Fruit fly (Drosophila melanogaster) whole organism, embryonic: ENCODE data around the gene Lrpprc2.

Experiments
- Adf1 ChIP-seq: fragments of 200-800 bp; sonication (Bioruptor generic); IDR thresholded peaks from 2 replicates; pipeline ENCODE4 v1.3.6; 2022; ENCODE audit warnings: missing biosample characterization, missing genetic modification characterization
- CG10147 ChIP-seq: fragments of 200-800 bp; sonication (Bioruptor generic); optimal IDR thresholded peaks from 2 replicates; lab custom pipeline; 2019; ENCODE audit warnings: missing biosample characterization, mild to moderate bottlenecking, missing genetic modification characterization, moderate library complexity
- CG10979 ChIP-seq: fragments of 200-800 bp; sonication (Bioruptor generic); optimal IDR thresholded peaks from 2 replicates; lab custom pipeline; 2018; ENCODE audit warnings: missing biosample characterization, mild to moderate bottlenecking, missing genetic modification characterization, moderate library complexity
- CG11504 ChIP-seq: fragments of 200-800 bp; sonication (Bioruptor generic); optimal IDR thresholded peaks from 3 replicates; lab custom pipeline; 2019; ENCODE audit warnings: missing biosample characterization, mild to moderate bottlenecking, missing genetic modification characterization, moderate library complexity
- CG11560 ChIP-seq: fragments of 200-800 bp; sonication (Bioruptor generic); IDR thresholded peaks from 3 replicates; pipeline ENCODE4 v1.3.6; 2022; ENCODE audit warnings: missing biosample characterization, missing genetic modification characterization
- CG12659 ChIP-seq: fragments of 200-800 bp; sonication (Bioruptor generic); optimal IDR thresholded peaks from 3 replicates; lab custom pipeline; 2017; ENCODE audit warnings: mild to moderate bottlenecking, missing biosample characterization, missing genetic modification reagents, missing genetic modification characterization
- CG13287 ChIP-seq: fragments of 200-800 bp; sonication (Bioruptor generic); IDR thresholded peaks from 2 replicates; pipeline ENCODE4 v1.3.6; 2022; ENCODE audit warnings: missing biosample characterization, missing genetic modification characterization; ENCODE audit not compliant: partially characterized antibody
- CG15479 ChIP-seq: fragments of 200-800 bp; sonication (Bioruptor generic); optimal IDR thresholded peaks from 3 replicates; lab custom pipeline; 2019; ENCODE audit warnings: missing biosample characterization, mild to moderate bottlenecking, missing genetic modification characterization, moderate library complexity
- CG15514 ChIP-seq: fragments of 200-800 bp; sonication (Bioruptor generic); optimal IDR thresholded peaks from 3 replicates; lab custom pipeline; 2017; ENCODE audit warnings: missing biosample characterization, missing genetic modification characterization, mild to moderate bottlenecking, moderate library complexity, missing genetic modification reagents
- CG16813 ChIP-seq: fragments of 200-800 bp; sonication (Bioruptor generic); IDR thresholded peaks from 3 replicates; pipeline ENCODE4 v1.3.6; 2022; ENCODE audit warnings: missing biosample characterization, missing genetic modification characterization; ENCODE audit not compliant: partially characterized antibody
- CG17361 ChIP-seq: fragments of 200-800 bp; sonication (Bioruptor generic); IDR thresholded peaks from 3 replicates; pipeline ENCODE4 v1.3.6; 2022; ENCODE audit warnings: missing biosample characterization, missing genetic modification characterization
- CG2116 ChIP-seq: fragments of 200-800 bp; sonication (Bioruptor generic); optimal IDR thresholded peaks from 3 replicates; lab custom pipeline; 2018; ENCODE audit warnings: missing biosample characterization, mild to moderate bottlenecking, missing genetic modification characterization
- CG2129 ChIP-seq: fragments of 200-800 bp; sonication (Bioruptor generic); IDR thresholded peaks from 2 replicates; pipeline ENCODE4 v1.3.6; 2022; ENCODE audit warnings: missing biosample characterization, missing genetic modification characterization; ENCODE audit not compliant: partially characterized antibody
- CG8281 ChIP-seq: fragments of 200-800 bp; sonication (Bioruptor generic); optimal IDR thresholded peaks from 2 replicates; lab custom pipeline; 2018; ENCODE audit warnings: missing biosample characterization, mild to moderate bottlenecking, missing genetic modification characterization, moderate library complexity
- CHES-1-like ChIP-seq: fragments of 200-800 bp; sonication (Bioruptor generic); optimal IDR thresholded peaks from 2 replicates; lab custom pipeline; 2016; ENCODE audit warnings: missing biosample characterization, missing genetic modification characterization
- CrebB ChIP-seq: fragments of 200-800 bp; sonication (Bioruptor generic); optimal IDR thresholded peaks from 3 replicates; lab custom pipeline; 2018; ENCODE audit warnings: missing biosample characterization, mild to moderate bottlenecking, missing genetic modification characterization
- Dip2 ChIP-seq: fragments of 200-800 bp; sonication (Bioruptor generic); IDR thresholded peaks from 2 replicates; pipeline ENCODE4 v1.3.6; 2022; ENCODE audit warnings: missing biosample characterization, missing genetic modification characterization
- Drgx ChIP-seq: fragments of 200-800 bp; sonication (Bioruptor generic); IDR thresholded peaks from 2 replicates; pipeline ENCODE4 v1.3.6; 2022; ENCODE audit warnings: missing biosample characterization, missing genetic modification characterization
- HLH3B ChIP-seq: fragments of 200-800 bp; sonication (Bioruptor generic); IDR thresholded peaks from 2 replicates; pipeline ENCODE4 v1.3.6; 2022; ENCODE audit warnings: missing biosample characterization, missing genetic modification characterization
- HLH54F ChIP-seq: fragments of 200-800 bp; sonication (Bioruptor generic); optimal IDR thresholded peaks from 3 replicates; lab custom pipeline; 2016; ENCODE audit warnings: missing biosample characterization, missing genetic modification characterization
- MBD-R2 ChIP-seq: fragments of 200-800 bp; sonication (Bioruptor generic); IDR thresholded peaks from 2 replicates; pipeline ENCODE4 v1.3.6; 2022; ENCODE audit warnings: missing biosample characterization, missing genetic modification characterization
- MESR4 ChIP-seq: fragments of 200-800 bp; sonication (Bioruptor generic); optimal IDR thresholded peaks from 2 replicates; lab custom pipeline; 2018; ENCODE audit warnings: missing biosample characterization, mild to moderate bottlenecking, missing genetic modification characterization, moderate library complexity
- Med ChIP-seq: fragments of 200-800 bp; sonication (Bioruptor generic); peaks from one replicate; lab custom pipeline; 2016; ENCODE audit warnings: missing biosample characterization, missing genetic modification characterization, mild to moderate bottlenecking, inconsistent platforms, moderate library complexity
- Myb ChIP-seq: fragments of 200-800 bp; sonication (Bioruptor generic); optimal IDR thresholded peaks from 2 replicates; lab custom pipeline; 2016; ENCODE audit warnings: missing biosample characterization, missing genetic modification characterization
- Oaz ChIP-seq: fragments of 200-800 bp; sonication (Bioruptor generic); IDR thresholded peaks from 2 replicates; pipeline ENCODE4 v1.3.6; 2022; ENCODE audit warnings: missing biosample characterization, missing genetic modification characterization
- Pdp1 ChIP-seq, 2 experiments: fragments of 200-800 bp; sonication (Bioruptor generic); optimal IDR thresholded peaks; 3 replicates each; lab custom pipeline; 2016; ENCODE audit warnings: missing biosample characterization in 2 of 2, missing genetic modification characterization in 2 of 2, mild to moderate bottlenecking in 1 of 2, moderate library complexity in 1 of 2
- Sin3A ChIP-seq: fragments of >200 bp; optimal IDR thresholded peaks from 2 replicates; lab custom pipeline; 2018
- Sry-δ ChIP-seq: fragments of 200-800 bp; sonication (Bioruptor generic); optimal IDR thresholded peaks from 2 replicates; lab custom pipeline; 2016; ENCODE audit warnings: missing biosample characterization, missing genetic modification characterization
- az2 ChIP-seq: fragments of 200-800 bp; sonication (Bioruptor generic); optimal IDR thresholded peaks from 3 replicates; lab custom pipeline; 2016; ENCODE audit warnings: missing biosample characterization, missing genetic modification characterization
- ci ChIP-seq: fragments of 200-800 bp; sonication (Bioruptor generic); IDR thresholded peaks from 3 replicates; pipeline ENCODE4 v1.3.6; 2022; ENCODE audit warnings: missing biosample characterization, missing genetic modification characterization
- dm ChIP-seq: fragments of 200-800 bp; sonication (Bioruptor generic); optimal IDR thresholded peaks from 3 replicates; lab custom pipeline; 2016; ENCODE audit warnings: missing biosample characterization, missing genetic modification characterization
- hbn ChIP-seq: fragments of 200-800 bp; sonication (Bioruptor generic); IDR thresholded peaks from 2 replicates; pipeline ENCODE4 v1.3.6; 2022; ENCODE audit warnings: missing biosample characterization, missing genetic modification characterization; ENCODE audit not compliant: partially characterized antibody
- klu ChIP-seq: fragments of 200-800 bp; sonication (Bioruptor generic); IDR thresholded peaks from 2 replicates; pipeline ENCODE4 v1.3.6; 2022; ENCODE audit warnings: missing biosample characterization, missing genetic modification characterization
- pan ChIP-seq, 4 experiments: fragments of >200 bp in 3 of 4; fragments of 200-800 bp in 1 of 4; sonication (Bioruptor generic) in 1 of 4; optimal IDR thresholded peaks in 3 of 4; IDR thresholded peaks in 1 of 4; 2 replicates each; pipeline versions ENCODE4 v1.3.6 to Lab custom; 2017 to 2022; ENCODE audit warnings: missing biosample characterization in 2 of 4, missing genetic modification characterization in 2 of 4, mixed read lengths in 1 of 4
- prd ChIP-seq, 3 experiments: fragments of >200 bp in 2 of 3; fragments of 200-800 bp in 1 of 3; sonication (Bioruptor generic) in 1 of 3; optimal IDR thresholded peaks in 2 of 3; IDR thresholded peaks in 1 of 3; 2 replicates in 2 of 3; 3 replicates in 1 of 3; pipeline versions ENCODE4 v1.3.6 to Lab custom; 2017 to 2022; ENCODE audit warnings: missing biosample characterization in 1 of 3, missing genetic modification characterization in 1 of 3
- pzg ChIP-seq: fragments of 200-800 bp; sonication (Bioruptor generic); optimal IDR thresholded peaks from 3 replicates; lab custom pipeline; 2018; ENCODE audit warnings: missing biosample characterization, mild to moderate bottlenecking, missing genetic modification characterization, moderate library complexity
- row ChIP-seq: fragments of 200-800 bp; sonication (Bioruptor generic); IDR thresholded peaks from 3 replicates; pipeline ENCODE4 v1.3.6; 2022; ENCODE audit warnings: missing biosample characterization, missing genetic modification characterization
- sc ChIP-seq, 3 experiments: fragments of >200 bp in 2 of 3; fragments of 200-800 bp in 1 of 3; sonication (Bioruptor generic) in 1 of 3; optimal IDR thresholded peaks; 2 replicates in 2 of 3; 3 replicates in 1 of 3; lab custom pipeline; 2017; ENCODE audit warnings: mild to moderate bottlenecking in 1 of 3, missing biosample characterization in 1 of 3, missing genetic modification characterization in 1 of 3, missing genetic modification reagents in 1 of 3
- shn ChIP-seq: fragments of 200-800 bp; sonication (Bioruptor generic); optimal IDR thresholded peaks from 3 replicates; lab custom pipeline; 2016; ENCODE audit warnings: missing biosample characterization, missing genetic modification characterization
- slbo ChIP-seq: fragments of 200-800 bp; sonication (Bioruptor generic); IDR thresholded peaks from 2 replicates; pipeline ENCODE4 v1.3.6; 2022; ENCODE audit warnings: missing biosample characterization, missing genetic modification characterization
- slou ChIP-seq: fragments of 200-800 bp; sonication (Bioruptor generic); optimal IDR thresholded peaks from 3 replicates; lab custom pipeline; 2016; ENCODE audit warnings: missing biosample characterization, missing genetic modification characterization
- sug ChIP-seq: fragments of 200-800 bp; optimal IDR thresholded peaks from 2 replicates; lab custom pipeline; 2019; ENCODE audit warnings: missing biosample characterization, mild to moderate bottlenecking, missing genetic modification characterization, moderate library complexity
- tgo ChIP-seq: fragments of 200-800 bp; sonication (Bioruptor generic); IDR thresholded peaks from 3 replicates; pipeline ENCODE4 v1.3.6; 2022; ENCODE audit warnings: missing biosample characterization, missing genetic modification characterization
- trem ChIP-seq: fragments of 200-800 bp; optimal IDR thresholded peaks from 3 replicates; lab custom pipeline; 2019; ENCODE audit warnings: missing biosample characterization, mild to moderate bottlenecking, missing genetic modification characterization, moderate library complexity
- vnd ChIP-seq: fragments of 200-800 bp; sonication (Bioruptor generic); IDR thresholded peaks from 3 replicates; pipeline ENCODE4 v1.3.6; 2022; ENCODE audit warnings: missing biosample characterization, missing genetic modification characterization; ENCODE audit not compliant: partially characterized antibody
- zfh1 ChIP-seq: fragments of 200-800 bp; sonication (Bioruptor generic); IDR thresholded peaks from 3 replicates; pipeline ENCODE4 v1.3.6; 2022; ENCODE audit warnings: missing biosample characterization, missing genetic modification characterization

Lrpprc2 gene

DNA sequence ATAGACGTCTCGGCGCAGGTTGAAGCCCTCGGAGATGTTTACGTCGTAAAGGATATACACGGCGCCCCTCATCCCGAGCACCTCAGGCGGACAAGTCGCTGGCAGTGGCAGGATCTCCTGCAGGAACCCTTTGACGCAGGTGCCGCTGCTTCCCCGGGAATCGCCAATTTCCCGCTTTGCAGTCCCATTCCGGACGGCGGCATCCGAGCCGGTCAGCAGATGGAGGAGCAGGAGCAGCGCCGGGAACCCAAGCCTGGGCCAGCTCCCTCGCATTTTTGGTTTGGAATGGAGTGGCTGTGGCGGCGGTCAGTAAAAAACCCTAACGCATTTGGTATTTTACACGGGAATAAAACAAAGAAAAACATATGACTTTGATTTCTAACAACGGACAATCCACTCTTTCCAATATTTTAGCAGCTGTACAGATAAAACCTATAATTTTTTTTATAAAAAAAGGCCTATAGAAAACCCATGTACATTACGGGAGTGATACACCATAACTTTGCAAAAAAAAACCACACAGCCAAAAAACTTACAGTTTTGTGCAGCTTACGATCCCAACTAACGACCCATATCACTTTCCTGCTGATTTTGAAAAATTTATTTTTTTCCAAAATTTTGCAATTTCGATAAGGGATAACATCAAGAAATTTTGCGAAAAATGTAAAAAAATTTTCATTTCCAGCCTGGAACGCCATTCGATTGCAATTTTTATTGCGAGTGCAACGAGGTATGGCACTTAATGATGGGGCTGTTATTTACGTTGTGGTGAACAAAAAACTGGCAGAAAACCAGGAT lies 5.5 kb upstream of the Lrpprc2 start, which contains the start of the genes O-fut2 and CG14777 (continued):
- TF ChIP-seq CrebB (tag; lab: Kevin White, UChicago) (no peak), Oaz (GFP tag; lab: Robert Waterston, UW) (0 out of 2 replicates have a peak, but pooled peaks have one; percentile 15), slbo (GFP tag; lab: Robert Waterston, UW) (peak; percentile 51; the same call in 1 of the 2 replicates), pan (optimal IDR thresholded peaks at IDR 0.05; lab: Kevin White, UChicago) (no peak), pan (GFP tag; optimal IDR thresholded peaks at IDR 0.05 in 1 of 2, IDR thresholded peaks at IDR 0.05 in 1 of 2) (peak in 1 of 2 experiments; percentile 6), MESR4 (peak; percentile 60), CHES-1-like (peak; percentile 17), Adf1 (GFP tag; lab: Robert Waterston, UW) (no peak), prd (optimal IDR thresholded peaks at IDR 0.05; lab: Kevin White, UChicago) (no peak), prd (GFP tag; IDR thresholded peaks at IDR 0.05; lab: Robert Waterston, UW) (peak; percentile 21; the same call in 1 of the 3 replicates), Med (GFP tag; lab: Kevin White, UChicago) (peak; percentile 64), az2 (GFP tag; lab: Kevin White, UChicago) (peak; percentile 9), Myb (GFP tag; lab: Kevin White, UChicago) (no peak), MBD-R2 (GFP tag; lab: Robert Waterston, UW) (peak; percentile 63), row (peak; percentile 42; the same call in 2 of the 3 replicates), hbn (no peak), CG8281 (tag; lab: Kevin White, UChicago) (no peak), ci (GFP tag; lab: Robert Waterston, UW) (0 out of 3 replicates have a peak, but pooled peaks have one; percentile 11), Pdp1 (GFP tag; optimal IDR thresholded peaks at IDR 0.05; lab: Kevin White, UChicago) (peak in 1 of 2 experiments; percentile 5), CG10147 (no peak), CG17361 (GFP tag; lab: Robert Waterston, UW) (0 out of 3 replicates have a peak, but pooled peaks have one; percentile 9), trem (tag; lab: Kevin White, UChicago) (peak; percentile 17), CG13287 (GFP tag; lab: Robert Waterston, UW) (no peak), CG2129 (GFP tag; lab: Robert Waterston, UW) (no peak), tgo (GFP tag; lab: Robert Waterston, UW) (0 out of 3 replicates have a peak, but pooled peaks have one; percentile 16), Drgx (GFP tag; lab: Robert Waterston, UW) (peak; percentile 54; the same call in 1 of the 2 replicates), pzg (GFP tag; lab: Kevin White, UChicago) (peak; percentile 12), CG2116 (GFP tag; lab: Kevin White, UChicago) (peak; percentile 15), shn (GFP tag; lab: Kevin White, UChicago) (no peak), HLH54F (no peak)

DNA sequence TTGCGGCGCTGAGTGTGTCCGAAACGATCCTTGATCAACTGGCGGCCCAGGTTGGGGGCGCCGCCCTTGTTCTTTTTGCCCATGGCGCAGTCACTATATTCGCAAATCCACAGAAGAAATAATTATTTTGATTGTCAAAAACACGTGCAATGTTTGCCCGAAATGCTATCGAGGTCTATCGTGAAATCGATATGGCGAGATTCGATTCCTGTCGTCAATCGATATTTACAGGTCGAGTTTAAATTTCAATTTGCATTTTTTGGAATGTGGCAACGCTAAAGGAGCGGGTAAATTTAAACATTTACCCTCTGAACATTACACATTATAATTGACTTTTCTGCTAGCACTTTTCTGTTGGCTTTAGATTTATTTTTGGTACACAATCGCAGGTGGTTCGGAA lies 3.6 kb upstream of the Lrpprc2 start, which contains the start of gene Ns3:
Ns3 (minus strand) TSS at position 188 of the 400 bp plus-strand sequence.
- TF ChIP-seq tgo (GFP tag; lab: Robert Waterston, UW) (no peak), CG11560 (tag; lab: Robert Waterston, UW) (no peak; the same call in 2 of the 3 replicates), dm (peak; percentile 93), sc (optimal IDR thresholded peaks at IDR 0.05; lab: Kevin White, UChicago) (no peak), sc (GFP tag; optimal IDR thresholded peaks at IDR 0.05; lab: Kevin White, UChicago) (no peak), CG15479 (GFP tag; lab: Kevin White, UChicago) (peak; percentile 2), slou (GFP tag; lab: Kevin White, UChicago) (no peak), sug (tag; lab: Kevin White, UChicago) (peak; percentile 1), CG16813 (GFP tag; lab: Robert Waterston, UW) (peak; percentile 82), CG12659 (peak; percentile 15), Sin3A (lab: Kevin White, UChicago) (peak; percentile 32), klu (GFP tag; lab: Robert Waterston, UW) (no peak), CG11504 (tag; lab: Kevin White, UChicago) (no peak), prd (optimal IDR thresholded peaks at IDR 0.05; lab: Kevin White, UChicago) (no peak), prd (GFP tag; IDR thresholded peaks at IDR 0.05; lab: Robert Waterston, UW) (no peak), CG10979 (tag; lab: Kevin White, UChicago) (no peak), CG15514 (GFP tag; lab: Kevin White, UChicago) (peak; percentile 86), HLH3B (GFP tag; lab: Robert Waterston, UW) (no peak), MESR4 (peak; percentile 71), Dip2 (GFP tag; lab: Robert Waterston, UW) (no peak), vnd (GFP tag; lab: Robert Waterston, UW) (peak; percentile 84), zfh1 (GFP tag; lab: Robert Waterston, UW) (no peak), Sry-δ (peak; percentile 78)
